Fruit fly (Drosophila melanogaster) whole organism, embryonic: ENCODE measurements around the gene CG1999.

Experiments used
- Adf1 ChIP-seq: fragments of 200-800 bp; sonication (Bioruptor generic); IDR thresholded peaks from 2 replicates; pipeline ENCODE4 v1.3.6; 2022; ENCODE audit warnings: missing biosample characterization, missing genetic modification characterization
- Atf6 ChIP-seq: fragments of 200-800 bp; sonication (Bioruptor generic); IDR thresholded peaks from 2 replicates; pipeline ENCODE4 v1.3.6; 2022; ENCODE audit warnings: missing biosample characterization, missing genetic modification characterization
- Blimp-1 ChIP-seq: fragments of 200-800 bp; sonication (Bioruptor generic); optimal IDR thresholded peaks from 3 replicates; lab custom pipeline; 2018; ENCODE audit warnings: missing biosample characterization, missing genetic modification characterization, mild to moderate bottlenecking, moderate library complexity, missing genetic modification reagents
- C15 ChIP-seq: fragments of 200-800 bp; sonication (Bioruptor generic); IDR thresholded peaks from 3 replicates; pipeline ENCODE4 v1.3.6; 2022; ENCODE audit warnings: missing biosample characterization, missing genetic modification characterization
- CG10267 ChIP-seq: fragments of 200-800 bp; sonication (Bioruptor generic); optimal IDR thresholded peaks from 2 replicates; lab custom pipeline; 2018; ENCODE audit warnings: missing biosample characterization, mild to moderate bottlenecking, missing genetic modification characterization, moderate library complexity
- CG11247 ChIP-seq: fragments of 200-800 bp; sonication (Bioruptor generic); IDR thresholded peaks from 2 replicates; pipeline ENCODE4 v1.3.6; 2022; ENCODE audit warnings: missing biosample characterization, missing genetic modification characterization
- CG11560 ChIP-seq: fragments of 200-800 bp; sonication (Bioruptor generic); IDR thresholded peaks from 3 replicates; pipeline ENCODE4 v1.3.6; 2022; ENCODE audit warnings: missing biosample characterization, missing genetic modification characterization
- CG13775 ChIP-seq: fragments of 200-800 bp; sonication (Bioruptor generic); optimal IDR thresholded peaks from 3 replicates; lab custom pipeline; 2017; ENCODE audit warnings: missing biosample characterization, mild to moderate bottlenecking, missing genetic modification characterization
- CG14860 ChIP-seq: fragments of 200-800 bp; sonication (Bioruptor generic); IDR thresholded peaks from 3 replicates; pipeline ENCODE4 v1.3.6; 2022; ENCODE audit warnings: missing biosample characterization, missing genetic modification characterization; ENCODE audit not compliant: partially characterized antibody
- CG15011 ChIP-seq: fragments of 200-800 bp; sonication (Bioruptor generic); optimal IDR thresholded peaks from 3 replicates; lab custom pipeline; 2018; ENCODE audit warnings: missing biosample characterization, mild to moderate bottlenecking, missing genetic modification characterization
- CG16815 ChIP-seq: fragments of 200-800 bp; sonication (Bioruptor generic); optimal IDR thresholded peaks from 3 replicates; lab custom pipeline; 2017; ENCODE audit warnings: missing biosample characterization, mild to moderate bottlenecking, missing genetic modification characterization
- CG2712 ChIP-seq: fragments of 200-800 bp; optimal IDR thresholded peaks from 3 replicates; lab custom pipeline; 2019; ENCODE audit warnings: missing biosample characterization, mild to moderate bottlenecking, missing genetic modification characterization, moderate library complexity
- CG32772 ChIP-seq: fragments of 200-800 bp; sonication (Bioruptor generic); IDR thresholded peaks from 2 replicates; pipeline ENCODE4 v1.3.6; 2022; ENCODE audit warnings: missing biosample characterization, missing genetic modification characterization
- CG4328 ChIP-seq: fragments of 200-800 bp; sonication (Bioruptor generic); optimal IDR thresholded peaks from 3 replicates; lab custom pipeline; 2017; ENCODE audit warnings: missing biosample characterization, missing genetic modification reagents, missing genetic modification characterization
- CG7271 ChIP-seq: fragments of 200-800 bp; sonication (Bioruptor generic); optimal IDR thresholded peaks from 2 replicates; lab custom pipeline; 2018; ENCODE audit warnings: missing biosample characterization, mild to moderate bottlenecking, missing genetic modification characterization, moderate library complexity
- CG8290 ChIP-seq, 3 experiments: fragments of 200-800 bp; sonication (Bioruptor generic); optimal IDR thresholded peaks; 2 replicates each; lab custom pipeline; 2016 to 2019; ENCODE audit warnings: missing biosample characterization in 3 of 3, missing genetic modification characterization in 3 of 3, mild to moderate bottlenecking in 2 of 3, moderate library complexity in 1 of 3
- CG9215 ChIP-seq: fragments of 200-800 bp; sonication (Bioruptor generic); IDR thresholded peaks from 2 replicates; pipeline ENCODE4 v1.3.6; 2022; ENCODE audit warnings: missing biosample characterization, missing genetic modification characterization
- CG9797 ChIP-seq: fragments of 200-800 bp; sonication (Bioruptor generic); optimal IDR thresholded peaks from 3 replicates; lab custom pipeline; 2018; ENCODE audit warnings: missing biosample characterization, mild to moderate bottlenecking, missing genetic modification characterization
- CG9876 ChIP-seq: fragments of 200-800 bp; sonication (Bioruptor generic); optimal IDR thresholded peaks from 2 replicates; lab custom pipeline; 2016; ENCODE audit warnings: missing biosample characterization, missing genetic modification characterization
- Dad ChIP-seq: fragments of 200-800 bp; sonication (Bioruptor generic); optimal IDR thresholded peaks from 3 replicates; lab custom pipeline; 2016; ENCODE audit warnings: missing biosample characterization, missing genetic modification characterization
- Dek ChIP-seq: fragments of 200-800 bp; sonication (Bioruptor generic); optimal IDR thresholded peaks from 3 replicates; lab custom pipeline; 2019; ENCODE audit warnings: missing biosample characterization, mild to moderate bottlenecking, missing genetic modification characterization, moderate library complexity
- Dip2 ChIP-seq: fragments of 200-800 bp; sonication (Bioruptor generic); IDR thresholded peaks from 2 replicates; pipeline ENCODE4 v1.3.6; 2022; ENCODE audit warnings: missing biosample characterization, missing genetic modification characterization
- Fer2 ChIP-seq: fragments of 200-800 bp; sonication (Bioruptor generic); optimal IDR thresholded peaks from 2 replicates; lab custom pipeline; 2018; ENCODE audit warnings: missing biosample characterization, mild to moderate bottlenecking, missing genetic modification characterization, moderate library complexity
- Gug ChIP-seq: fragments of 200-800 bp; sonication (Bioruptor generic); IDR thresholded peaks from 4 replicates; pipeline ENCODE4 v1.3.6; 2022; ENCODE audit warnings: missing biosample characterization, missing genetic modification characterization
- Hmr ChIP-seq: fragments of 200-800 bp; sonication (Bioruptor generic); optimal IDR thresholded peaks from 3 replicates; lab custom pipeline; 2017; ENCODE audit warnings: mild to moderate bottlenecking, missing biosample characterization, missing genetic modification reagents, missing genetic modification characterization
- Hr78 ChIP-seq, 2 experiments: fragments of 200-800 bp in 1 of 2; fragments of >200 bp in 1 of 2; sonication (Bioruptor generic) in 1 of 2; optimal IDR thresholded peaks; 2 replicates each; lab custom pipeline; 2017 to 2019; ENCODE audit warnings: missing biosample characterization in 2 of 2, missing genetic modification characterization in 2 of 2, mild to moderate bottlenecking in 1 of 2, moderate library complexity in 1 of 2
- Nf-YA ChIP-seq: fragments of 200-800 bp; sonication (Bioruptor generic); IDR thresholded peaks from 2 replicates; pipeline ENCODE4 v1.3.6; 2022; ENCODE audit warnings: missing biosample characterization, missing genetic modification characterization
- Nf-YC ChIP-seq: fragments of 200-800 bp; optimal IDR thresholded peaks from 3 replicates; lab custom pipeline; 2019; ENCODE audit warnings: missing biosample characterization, mild to moderate bottlenecking, missing genetic modification characterization, moderate library complexity
- Trl ChIP-seq, 3 experiments: fragments of >200 bp in 2 of 3; fragments of 200-800 bp in 1 of 3; sonication (Bioruptor generic) in 1 of 3; optimal IDR thresholded peaks; 2 replicates in 1 of 3; 3 replicates in 2 of 3; lab custom pipeline; 2016 to 2017; ENCODE audit warnings: missing biosample characterization in 1 of 3, missing genetic modification characterization in 1 of 3
- cas ChIP-seq: fragments of 200-800 bp; sonication (Bioruptor generic); IDR thresholded peaks from 2 replicates; pipeline ENCODE4 v1.3.6; 2022; ENCODE audit warnings: missing biosample characterization, missing genetic modification characterization
- eve ChIP-seq, 2 experiments: fragments of >200 bp; optimal IDR thresholded peaks; 2 replicates each; lab custom pipeline; 2017; ENCODE audit warnings: missing biosample characterization in 2 of 2, missing genetic modification characterization in 2 of 2
- fru ChIP-seq: fragments of >200 bp; optimal IDR thresholded peaks from 2 replicates; lab custom pipeline; 2017
- fu2 ChIP-seq: fragments of 200-800 bp; sonication (Bioruptor generic); optimal IDR thresholded peaks from 2 replicates; lab custom pipeline; 2016; ENCODE audit warnings: missing biosample characterization, missing genetic modification characterization
- gro ChIP-seq: fragments of 200-800 bp; sonication (Bioruptor generic); optimal IDR thresholded peaks from 2 replicates; lab custom pipeline; 2016; ENCODE audit warnings: missing biosample characterization, missing genetic modification characterization
- inv ChIP-seq: fragments of 200-800 bp; sonication (Bioruptor generic); IDR thresholded peaks from 2 replicates; pipeline ENCODE4 v1.3.6; 2022; ENCODE audit warnings: missing biosample characterization, missing genetic modification characterization; ENCODE audit not compliant: partially characterized antibody
- kay ChIP-seq: fragments of 200-800 bp; sonication (Bioruptor generic); optimal IDR thresholded peaks from 2 replicates; lab custom pipeline; 2016; ENCODE audit warnings: missing biosample characterization, missing genetic modification characterization
- lmd ChIP-seq: fragments of 200-800 bp; sonication (Bioruptor generic); IDR thresholded peaks from 2 replicates; pipeline ENCODE4 v1.3.6; 2022; ENCODE audit warnings: missing biosample characterization, missing genetic modification characterization
- org-1 ChIP-seq: fragments of 200-800 bp; sonication (Bioruptor generic); optimal IDR thresholded peaks from 2 replicates; lab custom pipeline; 2017; ENCODE audit warnings: missing biosample characterization, missing genetic modification characterization
- pnt ChIP-seq: fragments of 200-800 bp; sonication (Bioruptor generic); optimal IDR thresholded peaks from 3 replicates; lab custom pipeline; 2016; ENCODE audit warnings: missing biosample characterization, missing genetic modification characterization
- pros ChIP-seq: fragments of 200-800 bp; sonication (Bioruptor generic); optimal IDR thresholded peaks from 3 replicates; lab custom pipeline; 2019; ENCODE audit warnings: missing biosample characterization, mild to moderate bottlenecking, missing genetic modification characterization, moderate library complexity
- psq ChIP-seq: fragments of 200-800 bp; sonication (Bioruptor generic); optimal IDR thresholded peaks from 2 replicates; lab custom pipeline; 2017; ENCODE audit warnings: missing biosample characterization, missing genetic modification characterization
- repo ChIP-seq: fragments of 200-800 bp; sonication (Bioruptor generic); optimal IDR thresholded peaks from 2 replicates; lab custom pipeline; 2016; ENCODE audit warnings: missing biosample characterization, missing genetic modification characterization
- sd ChIP-seq: fragments of 200-800 bp; sonication (Bioruptor generic); optimal IDR thresholded peaks from 3 replicates; lab custom pipeline; 2018; ENCODE audit warnings: missing biosample characterization, mild to moderate bottlenecking, missing genetic modification characterization, moderate library complexity
- shn ChIP-seq: fragments of 200-800 bp; sonication (Bioruptor generic); optimal IDR thresholded peaks from 3 replicates; lab custom pipeline; 2016; ENCODE audit warnings: missing biosample characterization, missing genetic modification characterization
- sisA ChIP-seq: fragments of 200-800 bp; sonication (Bioruptor generic); IDR thresholded peaks from 2 replicates; pipeline ENCODE4 v1.3.6; 2022; ENCODE audit warnings: missing biosample characterization, missing genetic modification characterization
- sna ChIP-seq: fragments of 200-800 bp; sonication (Bioruptor generic); IDR thresholded peaks from 2 replicates; pipeline ENCODE4 v1.3.6; 2022; ENCODE audit warnings: missing biosample characterization, missing genetic modification characterization; ENCODE audit not compliant: partially characterized antibody
- sr ChIP-seq: fragments of 200-800 bp; sonication (Bioruptor generic); IDR thresholded peaks from 3 replicates; pipeline ENCODE4 v1.3.6; 2022; ENCODE audit warnings: missing biosample characterization, missing genetic modification characterization
- sug ChIP-seq: fragments of 200-800 bp; optimal IDR thresholded peaks from 2 replicates; lab custom pipeline; 2019; ENCODE audit warnings: missing biosample characterization, mild to moderate bottlenecking, missing genetic modification characterization, moderate library complexity
- unc-4 ChIP-seq: fragments of 200-800 bp; sonication (Bioruptor generic); IDR thresholded peaks from 2 replicates; pipeline ENCODE4 v1.3.6; 2022; ENCODE audit warnings: missing biosample characterization, missing genetic modification characterization; ENCODE audit not compliant: partially characterized antibody
- usp ChIP-seq: fragments of >200 bp; optimal IDR thresholded peaks from 2 replicates; lab custom pipeline; 2017; ENCODE audit warnings: missing biosample characterization, missing genetic modification characterization
- wor ChIP-seq: fragments of 200-800 bp; sonication (Bioruptor generic); IDR thresholded peaks from 2 replicates; pipeline ENCODE4 v1.3.6; 2022; ENCODE audit warnings: missing biosample characterization, missing genetic modification characterization

The CG1999 gene

DNA sequence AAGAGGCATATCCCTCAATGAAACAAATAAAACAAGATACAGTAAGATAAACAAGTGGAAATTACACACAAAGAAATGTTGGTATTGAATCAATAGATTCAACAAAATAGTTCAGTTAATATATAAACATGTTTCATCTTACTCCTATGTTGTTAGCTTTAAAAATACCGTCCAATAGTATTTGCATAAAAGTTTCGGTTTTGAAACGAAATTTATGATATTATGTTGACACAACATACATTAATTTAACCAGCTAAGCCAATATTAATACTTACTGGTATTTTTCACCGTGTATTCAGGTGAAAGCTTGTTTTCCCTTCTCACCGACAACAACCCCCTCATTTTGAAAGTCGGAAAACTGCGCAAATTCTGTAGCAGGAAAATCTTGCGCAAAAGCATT is 20.1 kb upstream of the CG1999 start (continued):
- TF ChIP-seq inv (GFP tag; lab: Robert Waterston, UW): no peak
- peak; percentile 41 for TF ChIP-seq Dek
- TF ChIP-seq psq (GFP tag; lab: Kevin White, UChicago): no peak
- TF ChIP-seq Trl (optimal IDR thresholded peaks at IDR 0.05; lab: Kevin White, UChicago): no peak
- TF ChIP-seq Trl (GFP tag; optimal IDR thresholded peaks at IDR 0.05; lab: Kevin White, UChicago): peak; percentile 69
- TF ChIP-seq CG9215 (GFP tag; lab: Robert Waterston, UW): peak; percentile 22; the same call in 1 of the 2 replicates
- peak in 1 of 2 experiments; percentile 19 for TF ChIP-seq Hr78 (GFP tag; optimal IDR thresholded peaks at IDR 0.05; lab: Kevin White, UChicago)
- TF ChIP-seq CG9797 (GFP tag; lab: Kevin White, UChicago): no peak
- peak; percentile 36; the same call in 1 of the 2 replicates for TF ChIP-seq sisA
- no peak for TF ChIP-seq Nf-YA (GFP tag; lab: Robert Waterston, UW)
- peak; percentile 24; the same call in 1 of the 2 replicates for TF ChIP-seq cas (GFP tag; lab: Robert Waterston, UW)
- no peak for TF ChIP-seq CG32772 (GFP tag; lab: Robert Waterston, UW)
- TF ChIP-seq fu2: peak; percentile 29
- TF ChIP-seq Atf6 (GFP tag; lab: Robert Waterston, UW): peak; percentile 75
- peak; percentile 30 for TF ChIP-seq kay (GFP tag; lab: Kevin White, UChicago)
- TF ChIP-seq lmd (GFP tag; lab: Robert Waterston, UW): peak; percentile 61
- TF ChIP-seq repo (GFP tag; lab: Kevin White, UChicago): peak; percentile 21
- TF ChIP-seq CG8290 (GFP tag; optimal IDR thresholded peaks at IDR 0.05; lab: Kevin White, UChicago): peak; percentile 10
- peak in 1 of 2 experiments; percentile 78 for TF ChIP-seq CG8290 (tag; optimal IDR thresholded peaks at IDR 0.05; lab: Kevin White, UChicago)
- peak in 1 of 2 experiments; percentile 58 for TF ChIP-seq eve (GFP tag; optimal IDR thresholded peaks at IDR 0.05; lab: Kevin White, UChicago)
- TF ChIP-seq gro (GFP tag; lab: Kevin White, UChicago): peak; percentile 46
- TF ChIP-seq pnt (GFP tag; lab: Kevin White, UChicago): peak; percentile 27
- TF ChIP-seq CG4328 (GFP tag; lab: Kevin White, UChicago): peak; percentile 49
- peak; percentile 53 for TF ChIP-seq Fer2 (tag; lab: Kevin White, UChicago)
- no peak for TF ChIP-seq fru (lab: Kevin White, UChicago)
- no peak for TF ChIP-seq unc-4 (GFP tag; lab: Robert Waterston, UW)
- TF ChIP-seq wor (GFP tag; lab: Robert Waterston, UW): no peak; the same call in 1 of the 2 replicates
- TF ChIP-seq sug (tag; lab: Kevin White, UChicago): peak; percentile 42
- TF ChIP-seq Dad (GFP tag; lab: Kevin White, UChicago): no peak
- peak; percentile 61 for TF ChIP-seq CG13775 (GFP tag; lab: Kevin White, UChicago)
- TF ChIP-seq CG10267 (tag; lab: Kevin White, UChicago): peak; percentile 51
- TF ChIP-seq usp (GFP tag; lab: Kevin White, UChicago): no peak
- no peak for TF ChIP-seq sr (GFP tag; lab: Robert Waterston, UW)
- no peak for TF ChIP-seq CG11247 (GFP tag; lab: Robert Waterston, UW)
- TF ChIP-seq CG9876 (GFP tag; lab: Kevin White, UChicago): no peak
- no peak for TF ChIP-seq Dip2
- TF ChIP-seq sd (tag; lab: Kevin White, UChicago): no peak
- peak; percentile 29 for TF ChIP-seq shn (GFP tag; lab: Kevin White, UChicago)
- no peak for TF ChIP-seq CG11560 (tag; lab: Robert Waterston, UW)
- TF ChIP-seq Adf1: no peak
- TF ChIP-seq org-1 (GFP tag; lab: Kevin White, UChicago): peak; percentile 65
- TF ChIP-seq Blimp-1 (GFP tag; lab: Kevin White, UChicago): peak; percentile 70
- TF ChIP-seq Nf-YC (tag; lab: Kevin White, UChicago): peak; percentile 36
- no peak for TF ChIP-seq CG14860 (GFP tag; lab: Robert Waterston, UW)
- TF ChIP-seq C15 (GFP tag; lab: Robert Waterston, UW): no peak
- no peak for TF ChIP-seq Gug (GFP tag; lab: Robert Waterston, UW)
- peak; percentile 70 for TF ChIP-seq CG2712
- TF ChIP-seq sna (GFP tag; lab: Robert Waterston, UW): no peak
- no peak for TF ChIP-seq pros (GFP tag; lab: Kevin White, UChicago)
- peak; percentile 36 for TF ChIP-seq CG7271 (tag; lab: Kevin White, UChicago)
- peak; percentile 35 for TF ChIP-seq CG15011
- TF ChIP-seq CG16815 (GFP tag; lab: Kevin White, UChicago): no peak
- TF ChIP-seq Hmr (GFP tag; lab: Kevin White, UChicago): peak; percentile 82
